Worm (Caenorhabditis elegans): ENCODE results near the gene F52H2.3.

Gene F52H2.3

DNA sequence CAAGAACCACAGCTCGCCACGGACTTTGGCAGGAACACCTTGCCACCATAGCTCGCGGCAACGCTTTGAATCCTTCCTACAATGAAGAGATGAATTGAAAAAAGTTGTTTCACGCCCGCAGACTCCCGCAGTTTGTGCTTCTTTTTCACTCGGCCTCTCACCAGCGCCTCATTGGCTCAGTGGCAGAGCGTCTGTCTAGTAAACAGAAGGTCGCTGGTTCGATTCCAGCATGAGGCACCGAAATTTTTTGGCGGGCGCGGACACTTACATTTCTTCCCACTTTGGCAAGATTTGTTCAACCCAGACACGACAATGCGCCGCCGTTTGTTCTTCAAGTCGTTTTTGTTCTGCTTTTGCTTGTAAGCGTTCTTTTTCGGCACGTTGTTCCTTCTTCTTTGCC is 13.0 kb downstream of the F52H2.3 start (continued):
- peak; percentile 19; the same call in 1 of the 2 replicates for TF ChIP-seq Y56A3A.18 (GFP tag; IDR thresholded peaks at IDR 0.05)
- TF ChIP-seq F23B12.7 (tag; optimal IDR thresholded peaks at IDR 0.05; ENCODE audit: insufficient read depth) = no peak
- peak; percentile 10 for TF ChIP-seq F22D6.2 (tag; optimal IDR thresholded peaks at IDR 0.05)
- TF ChIP-seq nhr-179 (tag; optimal IDR thresholded peaks at IDR 0.05) = peak; percentile 26
- no peak for TF ChIP-seq F49E8.2 (tag; optimal IDR thresholded peaks at IDR 0.05; ENCODE audit: insufficient read depth)
- TF ChIP-seq C17E4.6 (GFP tag; IDR thresholded peaks at IDR 0.05) = no peak
- TF ChIP-seq cebp-2 (GFP tag; IDR thresholded peaks at IDR 0.05) = 0 out of 2 replicates have a peak, but pooled peaks have one; percentile 50
- TF ChIP-seq Y53F4B.3 (GFP tag; IDR thresholded peaks at IDR 0.05) = no peak
- TF ChIP-seq unc-62 (GFP tag; optimal IDR thresholded peaks at IDR 0.05) = no peak
- TF ChIP-seq F10E7.11 (tag; optimal IDR thresholded peaks at IDR 0.05) = no peak
- TF ChIP-seq rec-8 (tag; optimal IDR thresholded peaks at IDR 0.05) = peak; percentile 30 to 67
- TF ChIP-seq Y67H2A.10 (GFP tag; conservative IDR thresholded peaks at IDR 0.05) = no peak
- no peak for TF ChIP-seq snpc-1.1 (tag; optimal IDR thresholded peaks at IDR 0.05; ENCODE audit: insufficient read depth)
- no peak for TF ChIP-seq akir-1 (GFP tag; optimal IDR thresholded peaks at IDR 0.05)
- TF ChIP-seq F55B11.4 (tag; optimal IDR thresholded peaks at IDR 0.05; ENCODE audit: borderline replicate concordance, insufficient read depth) = no peak
- TF ChIP-seq snpc-4 (GFP tag; optimal IDR thresholded peaks at IDR 0.05) = peak; percentile 58
- peak in 2 of 4 experiments; percentile 45 to 63 for TF ChIP-seq snpc-4 (tag; optimal IDR thresholded peaks at IDR 0.05)
- no peak for TF ChIP-seq ceh-27 (GFP tag; optimal IDR thresholded peaks at IDR 0.05)
- 0 out of 2 replicates have a peak, but pooled peaks have one; percentile 45 for TF ChIP-seq ceh-40 (GFP tag; IDR thresholded peaks at IDR 0.05)
- no peak for TF ChIP-seq nfya-2 (GFP tag; IDR thresholded peaks at IDR 0.05)
- TF ChIP-seq sea-2 (GFP tag; IDR thresholded peaks at IDR 0.05) = no peak
- TF ChIP-seq zfh-2 (GFP tag; conservative IDR thresholded peaks at IDR 0.05) = peak; percentile 69
- TF ChIP-seq ztf-6 (GFP tag; IDR thresholded peaks at IDR 0.05) = no peak
- TF ChIP-seq ceh-100 (GFP tag; IDR thresholded peaks at IDR 0.05) = no peak
- no peak for TF ChIP-seq F39B2.1 (GFP tag; IDR thresholded peaks at IDR 0.05)
- no peak for TF ChIP-seq gei-17 (GFP tag; optimal IDR thresholded peaks at IDR 0.05)
- TF ChIP-seq him-1 (tag; optimal IDR thresholded peaks at IDR 0.05) = peak; percentile 21
- no peak for TF ChIP-seq ceh-58 (GFP tag; IDR thresholded peaks at IDR 0.05)
- TF ChIP-seq nhr-80 (tag; optimal IDR thresholded peaks at IDR 0.05) = no peak
- TF ChIP-seq ztf-25 (GFP tag; IDR thresholded peaks at IDR 0.05) = no peak
- TF ChIP-seq attf-3 (GFP tag; conservative IDR thresholded peaks at IDR 0.05) = no peak
- peak; percentile 89 for TF ChIP-seq B0261.1 (tag; optimal IDR thresholded peaks at IDR 0.05)
- TF ChIP-seq rpc-1 (optimal IDR thresholded peaks at IDR 0.05) = peak; percentile 77
- peak; percentile 82 for TF ChIP-seq rpc-1 (tag; optimal IDR thresholded peaks at IDR 0.05)
- no peak for TF ChIP-seq bed-1 (GFP tag; IDR thresholded peaks at IDR 0.05)
- TF ChIP-seq bed-2 (GFP tag; IDR thresholded peaks at IDR 0.05) = no peak
- no peak for TF ChIP-seq lsy-27 (tag; optimal IDR thresholded peaks at IDR 0.05; ENCODE audit: borderline replicate concordance, insufficient read depth)
- no peak for TF ChIP-seq hlh-26 (GFP tag; conservative IDR thresholded peaks at IDR 0.05)
- peak; percentile 81 for TF ChIP-seq dox-1 (GFP tag; IDR thresholded peaks at IDR 0.05)
- TF ChIP-seq lsl-1 (GFP tag; optimal IDR thresholded peaks at IDR 0.05) = no peak
- TF ChIP-seq ama-1 (optimal IDR thresholded peaks at IDR 0.05) = no peak
- TF ChIP-seq ama-1 (GFP tag; optimal IDR thresholded peaks at IDR 0.05) = peak; percentile 3 to 26
- no peak for TF ChIP-seq ztf-3 (GFP tag; optimal IDR thresholded peaks at IDR 0.05)
- no peak for TF ChIP-seq pha-4 (tag; optimal IDR thresholded peaks at IDR 0.05)
- peak; percentile 70 for TF ChIP-seq zim-3 (tag; optimal IDR thresholded peaks at IDR 0.05)
- TF ChIP-seq F52B5.7 (tag; optimal IDR thresholded peaks at IDR 0.05) = no peak
- peak; percentile 45; the same call in 1 of the 2 replicates for TF ChIP-seq let-526 (GFP tag; IDR thresholded peaks at IDR 0.05)
- no peak for TF ChIP-seq aptf-3 (GFP tag; IDR thresholded peaks at IDR 0.05)
- TF ChIP-seq lin-54 (GFP tag; optimal IDR thresholded peaks at IDR 0.05) = no peak
